Worm (Caenorhabditis elegans) whole organism, late embryonic: ENCODE data around the gene C26B9.6.

Source experiments
- C38D4.7 ChIP-seq: fragments of 200-800 bp; sonication (Bioruptor generic); optimal IDR thresholded peaks from 2 replicates; lab custom pipeline; 2018; ENCODE audit warnings: mild to moderate bottlenecking, missing genetic modification characterization, moderate library complexity, missing compliant biosample characterization
- F13H6.1 ChIP-seq: sonication (generic microtip); optimal IDR thresholded peaks from 2 replicates; lab custom pipeline; 2016; ENCODE audit warnings: missing genetic modification characterization, missing compliant biosample characterization
- K02D7.2 ChIP-seq: sonication (generic microtip); optimal IDR thresholded peaks from 2 replicates; lab custom pipeline; 2017; ENCODE audit warnings: mild to moderate bottlenecking, missing genetic modification characterization, missing compliant biosample characterization
- K09A11.1 ChIP-seq: sonication (generic microtip); optimal IDR thresholded peaks from 2 replicates; lab custom pipeline; 2017; ENCODE audit warnings: antibody characterized with exemption, mild to moderate bottlenecking, missing genetic modification characterization, missing compliant biosample characterization; ENCODE audit not compliant: insufficient read depth
- T23F11.4 ChIP-seq: fragments of 200-800 bp; sonication (Bioruptor generic); optimal IDR thresholded peaks from 2 replicates; lab custom pipeline; 2018; ENCODE audit warnings: mild to moderate bottlenecking, missing genetic modification characterization, missing compliant biosample characterization
- ahr-1 ChIP-seq: sonication (generic microtip); optimal IDR thresholded peaks from 2 replicates; lab custom pipeline; 2016; ENCODE audit warnings: missing genetic modification characterization, missing compliant biosample characterization
- ama-1 ChIP-seq: fragments of 150-350 bp; optimal IDR thresholded peaks from 2 replicates; lab custom pipeline; 2014
- ceh-14 ChIP-seq: sonication (generic microtip); optimal IDR thresholded peaks from 2 replicates; lab custom pipeline; 2016; ENCODE audit warnings: missing genotype, missing genetic modification characterization, missing compliant biosample characterization
- ceh-19 ChIP-seq: fragments of 200-800 bp; sonication (Bioruptor generic); optimal IDR thresholded peaks from 2 replicates; lab custom pipeline; 2018; ENCODE audit warnings: mild to moderate bottlenecking, missing genetic modification characterization, missing compliant biosample characterization
- ceh-22 ChIP-seq: sonication (generic microtip); optimal IDR thresholded peaks from 2 replicates; lab custom pipeline; 2017; ENCODE audit warnings: missing biosample characterization, missing genetic modification characterization
- ceh-30 ChIP-seq: fragments of 150-350 bp; optimal IDR thresholded peaks from 2 replicates; lab custom pipeline; 2014; ENCODE audit warnings: missing biosample characterization, missing genetic modification characterization
- ceh-31 ChIP-seq: sonication (generic microtip); optimal IDR thresholded peaks from 2 replicates; lab custom pipeline; 2016; ENCODE audit warnings: missing genetic modification characterization, missing compliant biosample characterization
- ceh-45 ChIP-seq: fragments of 200-800 bp; sonication (Bioruptor generic); IDR thresholded peaks from 2 replicates; pipeline ENCODE4 v1.3.6; 2022; ENCODE audit warnings: missing genetic modification reagents, missing genetic modification characterization, missing compliant biosample characterization
- ceh-48 ChIP-seq: sonication (generic microtip); optimal IDR thresholded peaks from 2 replicates; lab custom pipeline; 2016; ENCODE audit warnings: missing genetic modification characterization, inconsistent platforms, missing compliant biosample characterization
- ceh-6 ChIP-seq: fragments of 200-800 bp; sonication (Bioruptor generic); optimal IDR thresholded peaks from 2 replicates; lab custom pipeline; 2018; ENCODE audit warnings: mild to moderate bottlenecking, missing genetic modification characterization, missing compliant biosample characterization
- dmd-4 ChIP-seq: sonication (generic microtip); optimal IDR thresholded peaks from 2 replicates; lab custom pipeline; 2016; ENCODE audit warnings: borderline replicate concordance, missing genetic modification characterization, missing compliant biosample characterization
- elt-2 ChIP-seq: sonication (generic microtip); optimal IDR thresholded peaks from 2 replicates; lab custom pipeline; 2016; ENCODE audit warnings: missing genetic modification reagents, missing genetic modification characterization, missing compliant biosample characterization
- ets-4 ChIP-seq: sonication (generic microtip); optimal IDR thresholded peaks from 2 replicates; lab custom pipeline; 2016; ENCODE audit warnings: missing genetic modification characterization, missing compliant biosample characterization
- fkh-10 ChIP-seq: fragments of 150-350 bp; optimal IDR thresholded peaks from 2 replicates; lab custom pipeline; 2014; ENCODE audit warnings: missing biosample characterization, missing genetic modification reagents, missing genetic modification characterization
- fkh-6 ChIP-seq: sonication (generic microtip); optimal IDR thresholded peaks from 2 replicates; lab custom pipeline; 2016; ENCODE audit warnings: missing genetic modification characterization, missing compliant biosample characterization
- hlh-15 ChIP-seq: sonication (generic microtip); optimal IDR thresholded peaks from 2 replicates; lab custom pipeline; 2016; ENCODE audit warnings: missing genetic modification characterization, missing compliant biosample characterization
- hlh-6 ChIP-seq: sonication (generic microtip); optimal IDR thresholded peaks from 2 replicates; lab custom pipeline; 2016; ENCODE audit warnings: missing genotype, missing genetic modification characterization, missing compliant biosample characterization
- hlh-8 ChIP-seq: sonication (generic microtip); optimal IDR thresholded peaks from 2 replicates; lab custom pipeline; 2016; ENCODE audit warnings: missing genotype, missing genetic modification characterization, missing compliant biosample characterization
- lim-6 ChIP-seq: sonication (generic microtip); optimal IDR thresholded peaks from 2 replicates; lab custom pipeline; 2016; ENCODE audit warnings: missing genetic modification characterization, missing compliant biosample characterization
- lin-11 ChIP-seq: fragments of 200-800 bp; sonication (Bioruptor generic); optimal IDR thresholded peaks from 2 replicates; lab custom pipeline; 2018; ENCODE audit warnings: mild to moderate bottlenecking, missing genetic modification characterization, missing compliant biosample characterization
- madf-2 ChIP-seq: sonication (generic microtip); optimal IDR thresholded peaks from 2 replicates; lab custom pipeline; 2017; ENCODE audit warnings: missing genetic modification characterization, missing compliant biosample characterization
- mec-3 ChIP-seq: sonication (generic microtip); optimal IDR thresholded peaks from 2 replicates; lab custom pipeline; 2016; ENCODE audit warnings: borderline replicate concordance, missing genetic modification characterization, missing compliant biosample characterization
- nhr-11 ChIP-seq: fragments of 150-350 bp; optimal IDR thresholded peaks from 2 replicates; lab custom pipeline; 2014; ENCODE audit warnings: missing biosample characterization, missing genetic modification characterization
- nhr-232 ChIP-seq: sonication (generic microtip); optimal IDR thresholded peaks from 2 replicates; lab custom pipeline; 2016; ENCODE audit warnings: missing genetic modification characterization, missing compliant biosample characterization
- pag-3 ChIP-seq: sonication (generic microtip); optimal IDR thresholded peaks from 2 replicates; lab custom pipeline; 2016; ENCODE audit warnings: missing compliant biosample characterization, missing genetic modification characterization, borderline replicate concordance
- pat-9 ChIP-seq: fragments of 200-800 bp; sonication (Bioruptor generic); optimal IDR thresholded peaks from 2 replicates; lab custom pipeline; 2018; ENCODE audit warnings: mild to moderate bottlenecking, missing genetic modification characterization, moderate library complexity, missing compliant biosample characterization
- pax-1 ChIP-seq: fragments of 150-350 bp; optimal IDR thresholded peaks from 2 replicates; lab custom pipeline; 2014; ENCODE audit warnings: missing biosample characterization, missing genetic modification characterization
- pha-2 ChIP-seq: sonication (generic microtip); optimal IDR thresholded peaks from 2 replicates; lab custom pipeline; 2017; ENCODE audit warnings: mild to moderate bottlenecking, missing genetic modification characterization, missing compliant biosample characterization
- pha-4 ChIP-seq: fragments of 150-350 bp; optimal IDR thresholded peaks from 2 replicates; lab custom pipeline; 2018; ENCODE audit warnings: missing biosample characterization, missing genetic modification reagents, missing genetic modification characterization
- pqm-1 ChIP-seq: sonication (generic microtip); optimal IDR thresholded peaks from 2 replicates; lab custom pipeline; 2016; ENCODE audit warnings: missing genetic modification characterization, missing compliant biosample characterization
- pros-1 ChIP-seq: fragments of 150-350 bp; optimal IDR thresholded peaks from 2 replicates; lab custom pipeline; 2014; ENCODE audit warnings: missing biosample characterization, missing genetic modification reagents, missing genetic modification characterization
- ref-2 ChIP-seq: sonication (generic microtip); optimal IDR thresholded peaks from 2 replicates; lab custom pipeline; 2016; ENCODE audit warnings: missing genetic modification characterization, missing compliant biosample characterization
- sox-2 ChIP-seq: fragments of 200-800 bp; sonication (Bioruptor generic); IDR thresholded peaks from 2 replicates; pipeline ENCODE4 v1.3.6; 2022; ENCODE audit warnings: missing genetic modification reagents, missing genetic modification characterization, missing compliant biosample characterization
- sox-4 ChIP-seq: sonication (generic microtip); optimal IDR thresholded peaks from 2 replicates; lab custom pipeline; 2017; ENCODE audit warnings: mild to moderate bottlenecking, missing genetic modification characterization, inconsistent platforms, missing compliant biosample characterization
- syd-9 ChIP-seq: sonication (generic microtip); optimal IDR thresholded peaks from 2 replicates; lab custom pipeline; 2016; ENCODE audit warnings: mild to moderate bottlenecking, missing genetic modification characterization, moderate library complexity, missing compliant biosample characterization
- tbx-2 ChIP-seq: sonication (generic microtip); optimal IDR thresholded peaks from 2 replicates; lab custom pipeline; 2016; ENCODE audit warnings: missing genetic modification characterization, missing compliant biosample characterization
- ttx-3 ChIP-seq: sonication (generic microtip); optimal IDR thresholded peaks from 2 replicates; lab custom pipeline; 2016; ENCODE audit warnings: missing genetic modification reagents, missing genetic modification characterization, missing compliant biosample characterization
- unc-42 ChIP-seq: sonication (generic microtip); optimal IDR thresholded peaks from 2 replicates; lab custom pipeline; 2016; ENCODE audit warnings: missing genotype, missing genetic modification characterization, missing compliant biosample characterization
- unc-55 ChIP-seq: sonication (generic microtip); optimal IDR thresholded peaks from 2 replicates; lab custom pipeline; 2017; ENCODE audit warnings: missing biosample characterization, missing genetic modification reagents, missing genetic modification characterization
- unc-86 ChIP-seq: sonication (generic microtip); optimal IDR thresholded peaks from 2 replicates; lab custom pipeline; 2016; ENCODE audit warnings: missing genetic modification characterization, missing compliant biosample characterization
- ztf-16 ChIP-seq: sonication (generic microtip); optimal IDR thresholded peaks from 2 replicates; lab custom pipeline; 2017; ENCODE audit warnings: missing genetic modification characterization, missing compliant biosample characterization

The C26B9.6 gene

DNA sequence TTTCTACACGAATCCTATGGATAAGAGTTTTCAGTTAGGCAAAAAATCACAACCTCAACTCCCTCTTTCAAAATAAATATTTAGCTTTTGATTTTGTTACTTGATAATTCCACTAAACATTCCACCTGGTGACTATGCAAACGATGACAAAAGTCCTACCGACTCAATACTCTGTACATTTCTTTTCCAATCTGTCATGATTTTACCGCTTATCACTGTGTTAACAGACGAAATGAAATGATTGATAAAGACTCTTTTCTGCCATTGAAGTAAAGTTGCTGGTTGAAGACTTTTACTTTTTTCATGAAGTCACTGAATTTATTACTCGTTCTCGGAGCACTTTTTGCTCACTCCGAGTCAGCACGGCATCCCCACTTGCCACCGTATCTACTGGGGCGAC is 6.0 kb downstream of the C26B9.6 start, which contains the start of gene C26B9.5:
Gene C26B9.5 (plus strand): TSS at position 244 of the 400 bp plus-strand sequence.
- TF ChIP-seq ceh-30 (tag; lab: Kevin White, UChicago), result no peak

DNA sequence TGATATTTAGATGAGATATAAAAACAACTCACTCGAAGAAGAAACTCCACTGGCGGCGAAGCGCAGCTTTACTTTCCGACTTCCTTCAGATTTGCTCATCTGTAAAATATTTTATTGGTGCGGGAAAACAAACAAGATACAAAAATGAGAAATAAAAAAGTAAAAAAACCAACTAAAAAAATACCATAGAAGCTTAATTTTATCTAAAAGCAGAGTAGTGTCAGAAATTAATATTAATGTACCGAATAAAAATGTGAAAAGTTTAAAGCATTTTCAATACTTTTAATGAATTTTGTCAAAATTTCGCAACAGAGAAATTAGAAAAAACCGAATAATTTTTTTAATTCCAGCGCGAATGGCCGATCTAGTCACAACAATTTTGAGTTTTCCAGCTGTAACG is 12.0 kb downstream of the C26B9.6 start, which contains the start of gene sto-2:
Gene sto-2 (minus strand): TSS at position 101 of the 400 bp plus-strand sequence.
- no peak for TF ChIP-seq sox-4
- TF ChIP-seq lim-6 (tag; lab: Kevin White, UChicago), result no peak
- TF ChIP-seq fkh-10 (GFP tag; lab: Kevin White, UChicago), result no peak
- no peak for TF ChIP-seq ceh-19
- no peak for TF ChIP-seq ceh-30 (tag; lab: Kevin White, UChicago)
- no peak for TF ChIP-seq unc-86 (tag; lab: Kevin White, UChicago)
- no peak for TF ChIP-seq nhr-11 (tag; lab: Kevin White, UChicago)
- TF ChIP-seq sox-2 (GFP tag; lab: Robert Waterston, UW), result no peak
- no peak for TF ChIP-seq pat-9 (tag; lab: Kevin White, UChicago)
- TF ChIP-seq nhr-232, result no peak
- TF ChIP-seq mec-3 (tag; lab: Kevin White, UChicago), result no peak
- no peak for TF ChIP-seq ceh-6 (GFP tag; lab: Kevin White, UChicago)
- no peak for TF ChIP-seq pag-3 (tag; lab: Kevin White, UChicago)
- no peak for TF ChIP-seq unc-55 (GFP tag; lab: Kevin White, UChicago)
- no peak for TF ChIP-seq C38D4.7
- TF ChIP-seq pros-1 (tag; lab: Kevin White, UChicago), result no peak
- TF ChIP-seq dmd-4 (tag; lab: Kevin White, UChicago), result no peak

DNA sequence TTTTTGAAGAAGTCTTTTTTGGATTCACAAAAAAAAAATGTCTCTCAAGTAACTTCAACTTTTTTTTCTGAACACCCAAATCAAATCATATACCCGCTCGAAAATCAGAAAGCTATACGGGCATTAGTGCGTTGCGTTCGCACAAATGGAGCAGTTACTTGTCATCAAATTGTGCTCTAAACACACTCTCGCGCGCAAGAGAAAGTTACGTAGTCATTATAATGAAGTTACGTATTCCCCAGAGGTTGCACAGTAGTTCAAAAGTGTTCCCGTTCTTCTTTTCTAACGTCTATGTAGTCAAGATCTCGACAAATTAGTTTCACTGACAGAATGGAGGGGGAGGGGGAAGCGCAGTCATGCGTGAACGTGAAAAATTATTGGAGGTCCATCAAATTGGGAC is 13.7 kb downstream of the C26B9.6 start:
- TF ChIP-seq unc-42 (peak; percentile 68), hlh-15 (tag; lab: Kevin White, UChicago) (no peak)

DNA sequence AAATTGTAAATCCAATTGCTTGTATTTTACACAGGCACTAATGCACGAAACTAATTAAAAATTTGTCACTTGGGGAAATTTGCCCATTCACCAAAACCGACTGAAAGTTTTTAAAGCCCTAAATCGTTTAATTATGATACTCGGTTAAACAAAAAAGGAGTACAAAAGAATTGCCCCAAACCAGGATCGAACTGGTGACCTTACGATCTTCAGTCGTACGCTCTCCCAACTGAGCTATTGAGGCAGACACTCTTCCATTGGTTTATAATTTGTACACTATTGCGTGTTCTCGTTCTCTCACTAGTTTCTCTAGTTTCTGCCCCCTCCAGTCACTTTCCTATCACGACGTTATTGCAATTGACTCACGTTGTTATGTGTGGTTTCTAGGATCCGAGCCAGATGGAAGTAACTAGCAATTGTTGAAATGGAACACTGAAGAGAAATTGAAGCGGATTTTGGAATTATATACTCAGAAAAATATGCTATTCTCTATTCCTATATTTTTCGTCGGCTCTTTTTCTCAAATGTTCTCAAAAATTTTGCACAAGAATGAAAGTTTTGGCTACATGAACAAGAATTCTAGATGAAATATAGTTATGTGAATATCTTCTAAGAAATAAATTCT is 15.9 kb downstream of the C26B9.6 start:
- TF ChIP-seq ceh-45 (peak; percentile 56; the same call in 1 of the 2 replicates), ceh-19 (peak; percentile 65), F13H6.1 (tag; lab: Kevin White, UChicago) (peak; percentile 58), hlh-15 (tag; lab: Kevin White, UChicago) (peak; percentile 41), hlh-6 (peak; percentile 84), lin-11 (tag; lab: Kevin White, UChicago) (peak; percentile 58), pqm-1 (tag; lab: Kevin White, UChicago) (no peak), ceh-31 (peak; percentile 60), T23F11.4 (GFP tag; lab: Kevin White, UChicago) (peak; percentile 68), K09A11.1 (peak; percentile 49), syd-9 (tag; lab: Kevin White, UChicago) (peak; percentile 35), ttx-3 (peak; percentile 61), elt-2 (tag; lab: Kevin White, UChicago) (peak; percentile 68), pros-1 (tag; lab: Kevin White, UChicago) (no peak), tbx-2 (tag; lab: Kevin White, UChicago) (peak; percentile 39), fkh-6 (peak; percentile 68), ceh-14 (tag; lab: Kevin White, UChicago) (peak; percentile 63), ceh-22 (tag; lab: Kevin White, UChicago) (no peak), ahr-1 (tag; lab: Kevin White, UChicago) (peak; percentile 18), pha-4 (tag; lab: Kevin White, UChicago) (no peak), ets-4 (tag; lab: Kevin White, UChicago) (no peak), madf-2 (tag; lab: Kevin White, UChicago) (peak; percentile 57), ama-1 (lab: Kevin White, UChicago) (no peak), unc-86 (tag; lab: Kevin White, UChicago) (peak; percentile 78), unc-55 (GFP tag; lab: Kevin White, UChicago) (no peak), pax-1 (tag; lab: Kevin White, UChicago) (no peak), hlh-8 (no peak), nhr-11 (tag; lab: Kevin White, UChicago) (no peak), K02D7.2 (tag; lab: Kevin White, UChicago) (peak; percentile 58), pha-2 (tag; lab: Kevin White, UChicago) (peak; percentile 79), ztf-16 (tag; lab: Kevin White, UChicago) (peak; percentile 36), ceh-48 (tag; lab: Kevin White, UChicago) (peak; percentile 60), pag-3 (tag; lab: Kevin White, UChicago) (no peak), ref-2 (tag; lab: Kevin White, UChicago) (peak; percentile 56)
